Fruit fly (Drosophila melanogaster): ENCODE results near the gene CG9727.

The CG9727 gene

DNA sequence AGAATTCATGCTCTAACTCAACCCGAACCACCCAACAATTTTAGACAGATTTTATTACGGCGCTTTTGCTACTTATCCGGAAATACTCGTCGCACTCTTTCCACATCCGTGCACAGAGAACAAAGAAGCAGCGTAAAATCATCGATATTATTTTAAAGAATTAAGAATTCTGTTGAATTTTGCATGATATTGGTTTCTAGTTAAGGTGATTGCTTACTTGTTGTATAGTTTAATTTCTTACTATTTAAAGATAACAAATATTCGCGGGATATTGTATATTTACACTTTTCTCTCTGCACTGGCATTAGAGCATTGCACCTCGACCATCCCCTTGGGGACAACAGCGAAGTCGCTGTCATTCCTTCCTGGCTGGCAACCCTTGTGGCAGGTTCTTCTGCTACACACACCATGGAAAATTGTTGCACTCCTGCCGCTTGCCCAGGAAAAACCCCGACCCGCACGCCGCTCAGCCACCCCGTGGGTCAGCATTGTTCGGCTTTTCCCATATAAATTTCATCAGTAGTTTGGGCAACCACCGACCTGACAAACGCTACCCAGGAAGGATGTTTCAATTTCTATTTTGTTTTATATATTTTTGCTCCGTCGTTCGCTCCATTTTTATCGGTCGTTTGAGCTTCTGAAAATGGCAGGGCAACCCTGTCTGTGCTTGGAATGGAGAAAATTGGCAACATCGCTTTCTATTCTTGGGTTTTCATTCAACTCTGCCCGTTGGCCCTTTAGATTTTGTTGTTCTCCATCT, 28.7 kb downstream of the CG9727 start (continued):
- TF ChIP-seq CG14710 (tag; optimal IDR thresholded peaks at IDR 0.05) (peak; percentile 67), Camta (GFP tag; optimal IDR thresholded peaks at IDR 0.05) (peak; percentile 43), Mes4 (GFP tag; optimal IDR thresholded peaks at IDR 0.05) (peak; percentile 5), CG7839 (tag; optimal IDR thresholded peaks at IDR 0.05) (peak; percentile 72), fd64A (GFP tag; optimal IDR thresholded peaks at IDR 0.05) (peak; percentile 36), sob (GFP tag; IDR thresholded peaks at IDR 0.05) (peak; percentile 67), Sox102F (GFP tag; optimal IDR thresholded peaks at IDR 0.05) (peak; percentile 80), bab2 (GFP tag; optimal IDR thresholded peaks at IDR 0.05) (peak; percentile 57), CG1529 (GFP tag; optimal IDR thresholded peaks at IDR 0.05) (peak; percentile 58), mam (GFP tag; optimal IDR thresholded peaks at IDR 0.05) (peak; percentile 11), Blimp-1 (GFP tag; optimal IDR thresholded peaks at IDR 0.05) (peak; percentile 75), Gsc (GFP tag; IDR thresholded peaks at IDR 0.05) (no peak), tx (GFP tag; optimal IDR thresholded peaks at IDR 0.05) (no peak), CG7372 (GFP tag; IDR thresholded peaks at IDR 0.05) (peak; percentile 39), dmrt99B (tag; optimal IDR thresholded peaks at IDR 0.05) (peak; percentile 74), phol (tag; optimal IDR thresholded peaks at IDR 0.05) (peak; percentile 61), CG15011 (GFP tag; optimal IDR thresholded peaks at IDR 0.05) (peak; percentile 29), ssp (GFP tag; IDR thresholded peaks at IDR 0.05) (peak; percentile 43; the same call in 1 of the 2 replicates), cg (GFP tag; optimal IDR thresholded peaks at IDR 0.05) (no peak), CG14050 (GFP tag; IDR thresholded peaks at IDR 0.05) (peak; percentile 41; the same call in 1 of the 3 replicates), rib (GFP tag; IDR thresholded peaks at IDR 0.05) (no peak), slbo (GFP tag; IDR thresholded peaks at IDR 0.05) (peak; percentile 59), Usf (GFP tag; optimal IDR thresholded peaks at IDR 0.05) (no peak), CG11695 (GFP tag; IDR thresholded peaks at IDR 0.05) (peak; percentile 82), CG2875 (GFP tag; optimal IDR thresholded peaks at IDR 0.05) (peak; percentile 59), Side (GFP tag; optimal IDR thresholded peaks at IDR 0.05) (peak; percentile 36), D19A (tag; optimal IDR thresholded peaks at IDR 0.05) (peak; percentile 65), NC2β (GFP tag; optimal IDR thresholded peaks at IDR 0.05) (peak; percentile 47), bowl (GFP tag; IDR thresholded peaks at IDR 0.05) (no peak), CG10959 (GFP tag; IDR thresholded peaks at IDR 0.05) (0 out of 2 replicates have a peak, but pooled peaks have one; percentile 28), insv (GFP tag; optimal IDR thresholded peaks at IDR 0.05) (no peak), Doc2 (GFP tag; IDR thresholded peaks at IDR 0.05) (no peak), wek (GFP tag; optimal IDR thresholded peaks at IDR 0.05) (no peak), Eip74EF (GFP tag; optimal IDR thresholded peaks at IDR 0.05) (peak in 1 of 2 experiments; percentile 64), Doc3 (GFP tag; IDR thresholded peaks at IDR 0.05; ENCODE audit: partially characterized antibody) (no peak), bsh (GFP tag; optimal IDR thresholded peaks at IDR 0.05) (peak; percentile 27 to 83), CG3407 (GFP tag; optimal IDR thresholded peaks at IDR 0.05) (peak; percentile 99), p53 (GFP tag; optimal IDR thresholded peaks at IDR 0.05) (no peak), caup (GFP tag; optimal IDR thresholded peaks at IDR 0.05; ENCODE audit: severe bottlenecking) (peak; percentile 44), bcd (GFP tag; optimal IDR thresholded peaks at IDR 0.05) (peak; percentile 69), CG3726 (GFP tag; IDR thresholded peaks at IDR 0.05) (no peak), CG12942 (GFP tag; optimal IDR thresholded peaks at IDR 0.05) (peak; percentile 13), CG6254 (GFP tag; optimal IDR thresholded peaks at IDR 0.05) (peak; percentile 74), CG11247 (GFP tag; IDR thresholded peaks at IDR 0.05) (peak; percentile 29; the same call in 1 of the 2 replicates), HmgZ (tag; optimal IDR thresholded peaks at IDR 0.05) (peak; percentile 21), dmrt11E (tag; optimal IDR thresholded peaks at IDR 0.05) (peak; percentile 62), YL-1 (GFP tag; optimal IDR thresholded peaks at IDR 0.05) (no peak), Scr (GFP tag; IDR thresholded peaks at IDR 0.05; ENCODE audit: partially characterized antibody) (no peak)

Measured in whole organism, embryonic.